Fruit fly (Drosophila melanogaster) whole organism, embryonic: ENCODE data around the gene Hsp70Ba.

Experiments used
- Antp ChIP-seq: fragments of 200-800 bp; sonication (Bioruptor generic); optimal IDR thresholded peaks from 3 replicates; lab custom pipeline; 2016; ENCODE audit warnings: missing biosample characterization, missing genetic modification characterization
- Awh ChIP-seq: fragments of 200-800 bp; sonication (Bioruptor generic); IDR thresholded peaks from 2 replicates; pipeline ENCODE4, ENCODE4 v1.3.6; 2022; ENCODE audit warnings: missing biosample characterization, missing genetic modification characterization
- CG10366 ChIP-seq: fragments of 200-800 bp; sonication (Bioruptor generic); IDR thresholded peaks from 2 replicates; pipeline ENCODE4 v1.3.6; 2022; ENCODE audit warnings: missing biosample characterization, missing genetic modification characterization
- CG11504 ChIP-seq: fragments of 200-800 bp; sonication (Bioruptor generic); optimal IDR thresholded peaks from 3 replicates; lab custom pipeline; 2019; ENCODE audit warnings: missing biosample characterization, mild to moderate bottlenecking, missing genetic modification characterization, moderate library complexity
- CG11723 ChIP-seq: fragments of 200-800 bp; sonication (Bioruptor generic); optimal IDR thresholded peaks from 2 replicates; lab custom pipeline; 2017; ENCODE audit warnings: missing biosample characterization, mild to moderate bottlenecking, missing genetic modification characterization
- CG12104 ChIP-seq: fragments of 200-800 bp; sonication (Bioruptor generic); optimal IDR thresholded peaks from 3 replicates; lab custom pipeline; 2016; ENCODE audit warnings: missing biosample characterization, missing genetic modification characterization
- CG12391 ChIP-seq: fragments of 200-800 bp; sonication (Bioruptor generic); optimal IDR thresholded peaks from 3 replicates; lab custom pipeline; 2018; ENCODE audit warnings: missing biosample characterization, mild to moderate bottlenecking, missing genetic modification characterization, moderate library complexity
- CG14860 ChIP-seq: fragments of 200-800 bp; sonication (Bioruptor generic); IDR thresholded peaks from 3 replicates; pipeline ENCODE4 v1.3.6; 2022; ENCODE audit warnings: missing biosample characterization, missing genetic modification characterization; ENCODE audit not compliant: partially characterized antibody
- CG14965 ChIP-seq: fragments of 200-800 bp; sonication (Bioruptor generic); optimal IDR thresholded peaks from 2 replicates; lab custom pipeline; 2016; ENCODE audit warnings: missing biosample characterization, missing genetic modification characterization, borderline replicate concordance
- CG15073 ChIP-seq: fragments of 200-800 bp; sonication (Bioruptor generic); optimal IDR thresholded peaks from 2 replicates; lab custom pipeline; 2016; ENCODE audit warnings: missing biosample characterization, missing genetic modification characterization
- CG1602 ChIP-seq: fragments of 200-800 bp; sonication (Bioruptor generic); optimal IDR thresholded peaks from 3 replicates; lab custom pipeline; 2016; ENCODE audit warnings: missing biosample characterization, missing genetic modification characterization
- CG17912 ChIP-seq: fragments of 200-800 bp; sonication (Bioruptor generic); optimal IDR thresholded peaks from 2 replicates; lab custom pipeline; 2018; ENCODE audit warnings: missing biosample characterization, mild to moderate bottlenecking, missing genetic modification characterization
- CG18599 ChIP-seq: fragments of 200-800 bp; sonication (Bioruptor generic); optimal IDR thresholded peaks from 3 replicates; lab custom pipeline; 2017; ENCODE audit warnings: missing biosample characterization, missing genetic modification characterization, mild to moderate bottlenecking, moderate library complexity, missing genetic modification reagents
- CG18764 ChIP-seq: fragments of 200-800 bp; sonication (Bioruptor generic); optimal IDR thresholded peaks from 3 replicates; lab custom pipeline; 2016; ENCODE audit warnings: missing biosample characterization, missing genetic modification characterization
- CG3847 ChIP-seq: fragments of 200-800 bp; sonication (Bioruptor generic); IDR thresholded peaks from 2 replicates; pipeline ENCODE4 v1.3.6; 2022; ENCODE audit warnings: missing biosample characterization, missing genetic modification characterization
- CG42726 ChIP-seq: fragments of 200-800 bp; sonication (Bioruptor generic); IDR thresholded peaks from 2 replicates; pipeline ENCODE4 v1.3.6; 2022; ENCODE audit warnings: missing biosample characterization, missing genetic modification characterization; ENCODE audit not compliant: partially characterized antibody
- CG4424 ChIP-seq: fragments of 200-800 bp; sonication (Bioruptor generic); optimal IDR thresholded peaks from 3 replicates; lab custom pipeline; 2016; ENCODE audit warnings: missing biosample characterization, missing genetic modification characterization
- CG4854 ChIP-seq: fragments of 200-800 bp; sonication (Bioruptor generic); optimal IDR thresholded peaks from 2 replicates; lab custom pipeline; 2016; ENCODE audit warnings: missing biosample characterization, missing genetic modification characterization, inconsistent platforms
- CG6254 ChIP-seq: fragments of 200-800 bp; sonication (Bioruptor generic); optimal IDR thresholded peaks from 3 replicates; lab custom pipeline; 2017; ENCODE audit warnings: mild to moderate bottlenecking, missing biosample characterization, missing genetic modification reagents, missing genetic modification characterization
- CG8290 ChIP-seq, 3 experiments: fragments of 200-800 bp; sonication (Bioruptor generic); optimal IDR thresholded peaks; 2 replicates each; lab custom pipeline; 2016 to 2019; ENCODE audit warnings: missing biosample characterization in 3 of 3, missing genetic modification characterization in 3 of 3, mild to moderate bottlenecking in 2 of 3, moderate library complexity in 1 of 3
- CrebB ChIP-seq: fragments of 200-800 bp; sonication (Bioruptor generic); optimal IDR thresholded peaks from 3 replicates; lab custom pipeline; 2018; ENCODE audit warnings: missing biosample characterization, mild to moderate bottlenecking, missing genetic modification characterization
- D ChIP-seq, 2 experiments: fragments of 200-800 bp in 1 of 2; fragments of >200 bp in 1 of 2; sonication (Bioruptor generic) in 1 of 2; optimal IDR thresholded peaks; 2 replicates in 1 of 2; 3 replicates in 1 of 2; lab custom pipeline; 2017; ENCODE audit warnings: mild to moderate bottlenecking in 1 of 2, missing biosample characterization in 1 of 2, missing genetic modification characterization in 1 of 2, missing genetic modification reagents in 1 of 2
- D19A ChIP-seq: fragments of 200-800 bp; optimal IDR thresholded peaks from 3 replicates; lab custom pipeline; 2019; ENCODE audit warnings: missing biosample characterization, mild to moderate bottlenecking, missing genetic modification characterization, moderate library complexity
- Doc2 ChIP-seq: fragments of 200-800 bp; sonication (Bioruptor generic); IDR thresholded peaks from 2 replicates; pipeline ENCODE4 v1.3.6; 2022; ENCODE audit warnings: missing biosample characterization, missing genetic modification characterization
- E2f1 ChIP-seq: fragments of 200-800 bp; sonication (Bioruptor generic); IDR thresholded peaks from 2 replicates; pipeline ENCODE4 v1.3.6; 2022; ENCODE audit warnings: missing biosample characterization, missing genetic modification characterization
- Fer2 ChIP-seq: fragments of 200-800 bp; sonication (Bioruptor generic); optimal IDR thresholded peaks from 2 replicates; lab custom pipeline; 2018; ENCODE audit warnings: missing biosample characterization, mild to moderate bottlenecking, missing genetic modification characterization, moderate library complexity
- Fer3 ChIP-seq: fragments of 200-800 bp; sonication (Bioruptor generic); optimal IDR thresholded peaks from 2 replicates; lab custom pipeline; 2018; ENCODE audit warnings: missing biosample characterization, mild to moderate bottlenecking, missing genetic modification characterization, moderate library complexity
- H2.0 ChIP-seq: fragments of 200-800 bp; sonication (Bioruptor generic); IDR thresholded peaks from 2 replicates; pipeline ENCODE4 v1.3.6; 2022; ENCODE audit warnings: missing biosample characterization, missing genetic modification characterization
- HmgZ ChIP-seq: fragments of 200-800 bp; sonication (Bioruptor generic); optimal IDR thresholded peaks from 2 replicates; lab custom pipeline; 2018; ENCODE audit warnings: missing biosample characterization, mild to moderate bottlenecking, missing genetic modification characterization
- Hr51 ChIP-seq, 2 experiments: fragments of 200-800 bp; sonication (Bioruptor generic); optimal IDR thresholded peaks; 2 replicates in 1 of 2; 3 replicates in 1 of 2; lab custom pipeline; 2016 to 2018; ENCODE audit warnings: missing biosample characterization in 2 of 2, missing genetic modification characterization in 2 of 2, mild to moderate bottlenecking in 1 of 2, moderate library complexity in 1 of 2
- Lhr ChIP-seq: fragments of 200-800 bp; sonication (Bioruptor generic); optimal IDR thresholded peaks from 3 replicates; lab custom pipeline; 2017; ENCODE audit warnings: mild to moderate bottlenecking, missing biosample characterization, missing genetic modification reagents, missing genetic modification characterization
- Mes4 ChIP-seq: fragments of 200-800 bp; sonication (Bioruptor generic); optimal IDR thresholded peaks from 2 replicates; lab custom pipeline; 2016; ENCODE audit warnings: missing biosample characterization, missing genetic modification characterization
- Neu2 ChIP-seq: fragments of 200-800 bp; sonication (Bioruptor generic); optimal IDR thresholded peaks from 3 replicates; lab custom pipeline; 2016; ENCODE audit warnings: missing biosample characterization, missing genetic modification characterization, borderline replicate concordance
- Optix ChIP-seq: fragments of 200-800 bp; sonication (Bioruptor generic); IDR thresholded peaks from 3 replicates; pipeline ENCODE4 v1.3.6; 2022; ENCODE audit warnings: missing biosample characterization, missing genetic modification characterization
- cas ChIP-seq: fragments of 200-800 bp; sonication (Bioruptor generic); IDR thresholded peaks from 2 replicates; pipeline ENCODE4 v1.3.6; 2022; ENCODE audit warnings: missing biosample characterization, missing genetic modification characterization
- cwo ChIP-seq: fragments of 200-800 bp; sonication (Bioruptor generic); optimal IDR thresholded peaks from 3 replicates; lab custom pipeline; 2017; ENCODE audit warnings: missing biosample characterization, missing genetic modification characterization, mild to moderate bottlenecking, moderate library complexity, missing genetic modification reagents
- emc ChIP-seq: fragments of 200-800 bp; sonication (Bioruptor generic); optimal IDR thresholded peaks from 2 replicates; lab custom pipeline; 2016; ENCODE audit warnings: missing biosample characterization, missing genetic modification characterization
- her ChIP-seq: fragments of 200-800 bp; sonication (Bioruptor generic); optimal IDR thresholded peaks from 2 replicates; lab custom pipeline; 2016; ENCODE audit warnings: missing biosample characterization, missing genetic modification characterization
- inv ChIP-seq: fragments of 200-800 bp; sonication (Bioruptor generic); IDR thresholded peaks from 2 replicates; pipeline ENCODE4 v1.3.6; 2022; ENCODE audit warnings: missing biosample characterization, missing genetic modification characterization; ENCODE audit not compliant: partially characterized antibody
- kni ChIP-seq: fragments of 200-800 bp; sonication (Bioruptor generic); optimal IDR thresholded peaks from 3 replicates; lab custom pipeline; 2017; ENCODE audit warnings: mild to moderate bottlenecking, missing biosample characterization, missing genetic modification reagents, missing genetic modification characterization
- pita ChIP-seq: fragments of 200-800 bp; sonication (Bioruptor generic); optimal IDR thresholded peaks from 2 replicates; lab custom pipeline; 2017; ENCODE audit warnings: missing biosample characterization, mild to moderate bottlenecking, missing genetic modification characterization
- pnt ChIP-seq: fragments of 200-800 bp; sonication (Bioruptor generic); optimal IDR thresholded peaks from 3 replicates; lab custom pipeline; 2016; ENCODE audit warnings: missing biosample characterization, missing genetic modification characterization
- pum ChIP-seq: fragments of 200-800 bp; sonication (Bioruptor generic); optimal IDR thresholded peaks from 2 replicates; lab custom pipeline; 2016; ENCODE audit warnings: missing biosample characterization, missing genetic modification characterization
- ranshi ChIP-seq: fragments of 200-800 bp; sonication (Bioruptor generic); IDR thresholded peaks from 2 replicates; pipeline ENCODE4 v1.3.6; 2022; ENCODE audit warnings: missing biosample characterization, missing genetic modification characterization
- ro ChIP-seq: fragments of 200-800 bp; sonication (Bioruptor generic); IDR thresholded peaks from 2 replicates; pipeline ENCODE4 v1.3.6; 2022; ENCODE audit warnings: missing biosample characterization, missing genetic modification characterization
- sens ChIP-seq: fragments of 200-800 bp; sonication (Bioruptor generic); peaks from one replicate; lab custom pipeline; 2016; ENCODE audit warnings: missing biosample characterization, missing genetic modification characterization
- sna ChIP-seq: fragments of 200-800 bp; sonication (Bioruptor generic); IDR thresholded peaks from 2 replicates; pipeline ENCODE4 v1.3.6; 2022; ENCODE audit warnings: missing biosample characterization, missing genetic modification characterization; ENCODE audit not compliant: partially characterized antibody
- trh ChIP-seq: fragments of 200-800 bp; sonication (Bioruptor generic); optimal IDR thresholded peaks from 2 replicates; lab custom pipeline; 2016; ENCODE audit warnings: missing biosample characterization, missing genetic modification characterization
- tx ChIP-seq: fragments of 200-800 bp; sonication (Bioruptor generic); optimal IDR thresholded peaks from 2 replicates; lab custom pipeline; 2016; ENCODE audit warnings: missing biosample characterization, missing genetic modification characterization

Hsp70Ba gene

DNA sequence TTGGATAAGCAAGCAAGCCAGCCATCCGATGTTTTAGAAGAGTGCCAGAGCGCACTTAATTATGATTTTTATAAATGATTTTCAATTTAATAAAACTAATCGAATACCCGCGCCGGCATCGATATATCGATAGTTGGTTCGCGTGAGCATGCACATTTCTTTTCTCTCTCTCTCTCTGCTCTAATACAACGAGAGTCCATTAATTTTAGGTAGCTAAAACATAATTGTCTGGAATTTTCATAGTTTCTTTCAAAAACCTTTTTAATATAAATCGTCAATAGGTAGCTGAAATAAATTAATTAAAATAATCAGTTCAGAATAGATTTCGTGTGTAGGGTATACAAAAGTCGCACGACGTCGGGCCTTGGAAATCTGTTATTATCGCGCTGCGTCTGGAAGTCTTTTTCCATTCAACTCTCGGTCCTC is 18.7 kb downstream of the Hsp70Ba start, which contains the start of gene CG18549 (continued):
- TF ChIP-seq sens (GFP tag; lab: Kevin White, UChicago) (peak; percentile 100), D (optimal IDR thresholded peaks at IDR 0.05; lab: Kevin White, UChicago) (no peak), D (GFP tag; optimal IDR thresholded peaks at IDR 0.05; lab: Kevin White, UChicago) (peak; percentile 100), inv (GFP tag; lab: Robert Waterston, UW) (peak; percentile 68), CG18764 (peak; percentile 99), pita (GFP tag; lab: Kevin White, UChicago) (no peak), CG11723 (peak; percentile 99), CG3847 (GFP tag; lab: Robert Waterston, UW) (peak; percentile 100), CG18599 (GFP tag; lab: Kevin White, UChicago) (peak; percentile 100), CG6254 (GFP tag; lab: Kevin White, UChicago) (peak; percentile 98), kni (peak; percentile 99), H2.0 (GFP tag; lab: Robert Waterston, UW) (peak; percentile 100), CG42726 (GFP tag; lab: Robert Waterston, UW) (peak; percentile 5; the same call in 1 of the 2 replicates), CG14860 (GFP tag; lab: Robert Waterston, UW) (peak; percentile 65), E2f1 (GFP tag; lab: Robert Waterston, UW) (peak; percentile 100), Optix (GFP tag; lab: Robert Waterston, UW) (peak; percentile 99), Lhr (peak; percentile 99), CG12104 (GFP tag; lab: Kevin White, UChicago) (peak; percentile 100), cwo (GFP tag; lab: Kevin White, UChicago) (peak; percentile 99), CG11504 (tag; lab: Kevin White, UChicago) (peak; percentile 99), Mes4 (GFP tag; lab: Kevin White, UChicago) (peak; percentile 99), tx (GFP tag; lab: Kevin White, UChicago) (peak; percentile 99), CG1602 (GFP tag; lab: Kevin White, UChicago) (peak; percentile 100), her (GFP tag; lab: Kevin White, UChicago) (peak; percentile 97), Awh (GFP tag; lab: Robert Waterston, UW) (peak; percentile 100), CG8290 (GFP tag; optimal IDR thresholded peaks at IDR 0.05; lab: Kevin White, UChicago) (peak; percentile 99), CG8290 (tag; optimal IDR thresholded peaks at IDR 0.05; lab: Kevin White, UChicago) (peak; percentile 95 to 99), Neu2 (GFP tag; lab: Kevin White, UChicago) (peak; percentile 91), CG15073 (peak; percentile 94), Hr51 (GFP tag; optimal IDR thresholded peaks at IDR 0.05; lab: Kevin White, UChicago) (peak; percentile 99 to 100), pum (GFP tag; lab: Kevin White, UChicago) (peak; percentile 99), ro (GFP tag; lab: Robert Waterston, UW) (peak; percentile 99), CG10366 (peak; percentile 100), cas (GFP tag; lab: Robert Waterston, UW) (peak; percentile 99), CG4854 (peak; percentile 99), D19A (peak; percentile 100), pnt (peak; percentile 99), Antp (peak; percentile 99), Fer2 (tag; lab: Kevin White, UChicago) (peak; percentile 99), trh (GFP tag; lab: Kevin White, UChicago) (peak; percentile 99), Fer3 (tag; lab: Kevin White, UChicago) (peak; percentile 100), sna (GFP tag; lab: Robert Waterston, UW) (peak; percentile 85), CG17912 (GFP tag; lab: Kevin White, UChicago) (peak; percentile 100), emc (GFP tag; lab: Kevin White, UChicago) (peak; percentile 97), CG14965 (GFP tag; lab: Kevin White, UChicago) (peak; percentile 92), CG4424 (GFP tag; lab: Kevin White, UChicago) (peak; percentile 100), CrebB (peak; percentile 100), Doc2 (GFP tag; lab: Robert Waterston, UW) (peak; percentile 98), ranshi (peak; percentile 100), HmgZ (tag; lab: Kevin White, UChicago) (peak; percentile 100), CG12391 (tag; lab: Kevin White, UChicago) (peak; percentile 100)
